Worm (Caenorhabditis elegans) whole organism, young adult: ENCODE data around the gene set-3.

ENCODE experiments used
- C17E4.6 ChIP-seq: fragments of 200-800 bp; sonication (Bioruptor generic); IDR thresholded peaks from 2 replicates; pipeline ENCODE4 v1.3.6; 2022; ENCODE audit warnings: missing genetic modification reagents, missing genetic modification characterization, missing compliant biosample characterization
- F10E7.11 ChIP-seq: sonication (generic microtip); optimal IDR thresholded peaks from 2 replicates; lab custom pipeline; 2017; ENCODE audit warnings: mild to moderate bottlenecking, missing genetic modification characterization, moderate library complexity, missing compliant biosample characterization
- F22D6.2 ChIP-seq: sonication (generic microtip); optimal IDR thresholded peaks from 2 replicates; lab custom pipeline; 2016; ENCODE audit warnings: mild to moderate bottlenecking, missing genetic modification characterization, missing compliant biosample characterization
- T07F8.4 ChIP-seq: sonication (generic microtip); optimal IDR thresholded peaks from 2 replicates; lab custom pipeline; 2016; ENCODE audit warnings: mild to moderate bottlenecking, missing genetic modification characterization, moderate library complexity, missing compliant biosample characterization
- Y53G8AR.9 ChIP-seq: fragments of 200-800 bp; sonication (Bioruptor generic); conservative IDR thresholded peaks from 2 replicates; pipeline ENCODE4 v1.3.6; 2022; ENCODE audit warnings: missing genetic modification reagents, missing genetic modification characterization, missing compliant biosample characterization
- Y67H2A.10 ChIP-seq: fragments of 200-800 bp; sonication (Bioruptor generic); conservative IDR thresholded peaks from 2 replicates; pipeline ENCODE4 v1.3.6; 2022; ENCODE audit warnings: missing genetic modification reagents, missing genetic modification characterization, missing compliant biosample characterization
- bed-1 ChIP-seq: fragments of 200-800 bp; sonication (Bioruptor generic); IDR thresholded peaks from 2 replicates; pipeline ENCODE4 v1.3.6; 2022; ENCODE audit warnings: missing genetic modification reagents, missing genetic modification characterization, missing compliant biosample characterization
- bed-2 ChIP-seq: fragments of 200-800 bp; sonication (Bioruptor generic); IDR thresholded peaks from 2 replicates; pipeline ENCODE4 v1.3.6; 2022; ENCODE audit warnings: missing genetic modification reagents, missing genetic modification characterization, missing compliant biosample characterization
- ceh-40 ChIP-seq: fragments of 200-800 bp; sonication (Bioruptor generic); IDR thresholded peaks from 2 replicates; pipeline ENCODE4 v1.3.6; 2022; ENCODE audit warnings: missing genetic modification characterization, missing compliant biosample characterization
- ceh-58 ChIP-seq: fragments of 200-800 bp; sonication (Bioruptor generic); IDR thresholded peaks from 2 replicates; pipeline ENCODE4 v1.3.6; 2022; ENCODE audit warnings: missing genetic modification characterization, missing compliant biosample characterization
- ceh-79 ChIP-seq: sonication (generic microtip); optimal IDR thresholded peaks from 2 replicates; lab custom pipeline; 2017; ENCODE audit warnings: mild to moderate bottlenecking, missing genetic modification characterization, missing compliant biosample characterization
- ceh-91 ChIP-seq: fragments of 200-800 bp; sonication (Bioruptor generic); IDR thresholded peaks from 2 replicates; pipeline ENCODE4 v1.3.6; 2022; ENCODE audit warnings: missing genetic modification reagents, missing genetic modification characterization, missing compliant biosample characterization
- dox-1 ChIP-seq: fragments of 200-800 bp; sonication (Bioruptor generic); IDR thresholded peaks from 2 replicates; pipeline ENCODE4 v1.3.6; 2022; ENCODE audit warnings: missing genetic modification reagents, missing genetic modification characterization, missing compliant biosample characterization
- egl-44 ChIP-seq: fragments of 200-800 bp; sonication (Bioruptor generic); IDR thresholded peaks from 2 replicates; pipeline ENCODE4 v1.3.6; 2022; ENCODE audit warnings: missing genetic modification reagents, missing genetic modification characterization, missing compliant biosample characterization
- hlh-26 ChIP-seq: fragments of 200-800 bp; sonication (Bioruptor generic); conservative IDR thresholded peaks from 2 replicates; pipeline ENCODE4 v1.3.6; 2022; ENCODE audit warnings: missing genetic modification reagents, missing genetic modification characterization, missing compliant biosample characterization
- hmg-1.2 ChIP-seq: fragments of 200-800 bp; sonication (Bioruptor generic); IDR thresholded peaks from 2 replicates; pipeline ENCODE4 v1.3.6; 2022; ENCODE audit warnings: missing genetic modification reagents, missing genetic modification characterization, missing compliant biosample characterization
- hmg-20 ChIP-seq: fragments of 200-800 bp; sonication (Bioruptor generic); IDR thresholded peaks from 2 replicates; pipeline ENCODE4 v1.3.6; 2022; ENCODE audit warnings: missing genetic modification reagents, missing genetic modification characterization, missing compliant biosample characterization
- hrde-1 ChIP-seq: sonication (generic microtip); optimal IDR thresholded peaks from 2 replicates; lab custom pipeline; 2016; ENCODE audit warnings: missing genetic modification characterization, mild to moderate bottlenecking, missing compliant biosample characterization, moderate library complexity, missing genotype, missing genetic modification reagents, borderline replicate concordance
- lin-26 ChIP-seq: fragments of 200-800 bp; sonication (Bioruptor generic); IDR thresholded peaks from 2 replicates; pipeline ENCODE4 v1.3.6; 2022; ENCODE audit warnings: missing genetic modification reagents, missing genetic modification characterization, missing compliant biosample characterization
- lir-1 ChIP-seq: fragments of 200-800 bp; sonication (Bioruptor generic); conservative IDR thresholded peaks from 2 replicates; pipeline ENCODE4 v1.3.6; 2022; ENCODE audit warnings: missing genetic modification reagents, missing genetic modification characterization, missing compliant biosample characterization
- lsy-27 ChIP-seq: sonication (generic microtip); optimal IDR thresholded peaks from 2 replicates; lab custom pipeline; 2017; ENCODE audit warnings: missing genetic modification characterization, mild to moderate bottlenecking, missing compliant biosample characterization, antibody characterized with exemption, missing genotype, borderline replicate concordance; ENCODE audit not compliant: insufficient read depth
- madf-6 ChIP-seq: fragments of 200-800 bp; sonication (Bioruptor generic); IDR thresholded peaks from 2 replicates; pipeline ENCODE4 v1.3.6; 2022; ENCODE audit warnings: missing genetic modification reagents, missing genetic modification characterization, missing compliant biosample characterization
- mes-4 ChIP-seq: sonication (generic microtip); optimal IDR thresholded peaks from 2 replicates; lab custom pipeline; 2016; ENCODE audit warnings: missing genotype, missing genetic modification characterization, missing compliant biosample characterization
- nfya-2 ChIP-seq: fragments of 200-800 bp; sonication (Bioruptor generic); IDR thresholded peaks from 2 replicates; pipeline ENCODE4 v1.3.6; 2022; ENCODE audit warnings: missing genetic modification reagents, missing genetic modification characterization, missing compliant biosample characterization
- nhr-80 ChIP-seq: sonication (generic microtip); optimal IDR thresholded peaks from 2 replicates; lab custom pipeline; 2016; ENCODE audit warnings: missing genetic modification characterization, missing compliant biosample characterization
- pha-4 ChIP-seq: fragments of 150-350 bp; sonication (generic microtip); optimal IDR thresholded peaks from 2 replicates; lab custom pipeline; 2014; ENCODE audit warnings: missing biosample characterization, missing genetic modification reagents, missing genetic modification characterization
- snpc-1.1 ChIP-seq: sonication (generic microtip); optimal IDR thresholded peaks from 2 replicates; lab custom pipeline; 2017; ENCODE audit warnings: missing genetic modification characterization, mild to moderate bottlenecking, missing compliant biosample characterization, antibody characterized with exemption, moderate library complexity, missing genotype, missing genetic modification reagents; ENCODE audit not compliant: insufficient read depth
- snpc-1.3 ChIP-seq: sonication (generic microtip); optimal IDR thresholded peaks from 2 replicates; lab custom pipeline; 2017; ENCODE audit warnings: missing genetic modification characterization, mild to moderate bottlenecking, missing compliant biosample characterization, antibody characterized with exemption, moderate library complexity, missing genotype, missing genetic modification reagents; ENCODE audit not compliant: insufficient read depth
- snpc-3.4 ChIP-seq: sonication (generic microtip); optimal IDR thresholded peaks from 2 replicates; lab custom pipeline; 2017; ENCODE audit warnings: missing genetic modification characterization, mild to moderate bottlenecking, missing compliant biosample characterization, antibody characterized with exemption, moderate library complexity, missing genotype, missing genetic modification reagents
- somi-1 ChIP-seq: fragments of 200-800 bp; sonication (Bioruptor generic); optimal IDR thresholded peaks from 2 replicates; lab custom pipeline; 2018; ENCODE audit warnings: mild to moderate bottlenecking, missing genetic modification characterization, missing compliant biosample characterization
- tbx-9 ChIP-seq: sonication (generic microtip); optimal IDR thresholded peaks from 2 replicates; lab custom pipeline; 2016; ENCODE audit warnings: borderline replicate concordance, missing genetic modification characterization, inconsistent platforms, missing compliant biosample characterization
- unc-62 ChIP-seq: fragments of 150-350 bp; optimal IDR thresholded peaks from 2 replicates; lab custom pipeline; 2014; ENCODE audit warnings: missing biosample characterization, missing genetic modification reagents, missing genetic modification characterization
- zim-3 ChIP-seq: sonication (generic microtip); optimal IDR thresholded peaks from 2 replicates; lab custom pipeline; 2017; ENCODE audit warnings: mild to moderate bottlenecking, missing genetic modification characterization, moderate library complexity, missing compliant biosample characterization

The set-3 gene

ce11 chrIII:9697323-9697722, 2.9 kb upstream of the set-3 start (continued):
- TF ChIP-seq lsy-27 (no peak), Y67H2A.10 (no peak), nhr-80 (tag; lab: Kevin White, UChicago) (peak; percentile 97), snpc-1.1 (tag; lab: Kevin White, UChicago) (no peak), snpc-1.3 (tag; lab: Kevin White, UChicago) (no peak), F10E7.11 (tag; lab: Kevin White, UChicago) (no peak), F22D6.2 (no peak), hrde-1 (no peak)

DNA sequence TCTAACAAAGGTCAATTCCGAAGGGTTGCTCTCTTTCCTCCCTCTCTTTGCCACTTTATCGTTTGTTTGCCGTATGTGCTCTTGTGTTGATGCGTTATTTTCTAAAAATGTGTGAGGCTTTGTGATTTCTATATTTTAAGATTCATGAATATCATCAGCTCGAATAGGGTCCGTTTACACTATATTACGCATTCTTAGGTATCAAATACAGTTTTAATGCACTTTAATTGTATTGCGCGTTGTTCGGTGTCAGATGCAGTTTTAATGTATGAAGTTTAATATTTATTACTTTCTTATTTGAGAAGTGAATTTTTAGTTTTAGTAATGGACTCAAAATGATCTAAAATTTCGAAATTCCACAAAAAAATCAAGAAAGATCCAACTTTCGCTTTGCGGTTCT, 2.0 kb upstream of the set-3 start, which contains the start of gene bud-31:
Gene bud-31, minus strand, starts transcription at position 101 of the 400 bp plus-strand sequence.
- TF ChIP-seq bed-1 (GFP tag; lab: Robert Waterston, UW), result no peak
- TF ChIP-seq mes-4 (tag; lab: Kevin White, UChicago), result no peak
- TF ChIP-seq F10E7.11 (tag; lab: Kevin White, UChicago), result no peak
- TF ChIP-seq lir-1, result no peak
- TF ChIP-seq ceh-40 (GFP tag; lab: Robert Waterston, UW), result no peak
- TF ChIP-seq hmg-20 (GFP tag; lab: Robert Waterston, UW), result no peak
- no peak for TF ChIP-seq hlh-26 (GFP tag; lab: Robert Waterston, UW)
- TF ChIP-seq nfya-2, result no peak
- TF ChIP-seq lin-26 (GFP tag; lab: Robert Waterston, UW), result no peak
- no peak for TF ChIP-seq T07F8.4 (tag; lab: Kevin White, UChicago)
- TF ChIP-seq egl-44 (GFP tag; lab: Robert Waterston, UW), result no peak
- no peak for TF ChIP-seq Y53G8AR.9 (GFP tag; lab: Robert Waterston, UW)
- no peak for TF ChIP-seq F22D6.2
- no peak for TF ChIP-seq C17E4.6 (GFP tag; lab: Robert Waterston, UW)
- no peak for TF ChIP-seq hmg-1.2 (GFP tag; lab: Robert Waterston, UW)
- no peak for TF ChIP-seq tbx-9 (tag; lab: Kevin White, UChicago)
- TF ChIP-seq ceh-58, result no peak
- TF ChIP-seq ceh-91 (GFP tag; lab: Robert Waterston, UW), result no peak
- TF ChIP-seq ceh-79 (tag; lab: Kevin White, UChicago), result no peak
- no peak for TF ChIP-seq nhr-80 (tag; lab: Kevin White, UChicago)
- TF ChIP-seq, all 124 proteins: peak for 0

- TF ChIP-seq snpc-3.4 (tag; lab: Kevin White, UChicago), result peak; percentile 7
- TF ChIP-seq somi-1, result no peak
- no peak for TF ChIP-seq dox-1 (GFP tag; lab: Robert Waterston, UW)
- TF ChIP-seq snpc-1.3 (tag; lab: Kevin White, UChicago), result peak; percentile 33
- TF ChIP-seq Y53G8AR.9 (GFP tag; lab: Robert Waterston, UW), result no peak
- no peak for TF ChIP-seq zim-3
- TF ChIP-seq madf-6, result no peak
- TF ChIP-seq pha-4 (tag; lab: Kevin White, UChicago), result no peak
- TF ChIP-seq snpc-1.1 (tag; lab: Kevin White, UChicago), result peak; percentile 25
- TF ChIP-seq, all 124 proteins: peak for 3
Measured at ce11 chrIII:9695379-9695778, 1.0 kb upstream of the set-3 start.

ce11 chrIII:9690044-9690443, 4.3 kb downstream of the set-3 start, which contains the start of gene best-5:
TSS of gene best-5 (minus strand) at chrIII:9690253.
- no peak for TF ChIP-seq unc-62
- no peak for TF ChIP-seq lsy-27
- TF ChIP-seq nhr-80 (tag; lab: Kevin White, UChicago), result peak; percentile 8
- TF ChIP-seq bed-2 (GFP tag; lab: Robert Waterston, UW), result no peak
